Fruit fly (Drosophila melanogaster) whole organism, embryonic: ENCODE data around the gene Fkbp59.

Experiments used
- ATbp ChIP-seq: fragments of 200-800 bp; sonication (Bioruptor generic); optimal IDR thresholded peaks from 2 replicates; lab custom pipeline; 2017; ENCODE audit warnings: missing biosample characterization, mild to moderate bottlenecking, missing genetic modification characterization, missing genetic modification reagents
- BEAF-32 ChIP-seq: fragments of 200-800 bp; sonication (Bioruptor generic); optimal IDR thresholded peaks from 3 replicates; lab custom pipeline; 2017; ENCODE audit warnings: missing biosample characterization, missing genetic modification characterization, mild to moderate bottlenecking, moderate library complexity, missing genetic modification reagents
- CG10959 ChIP-seq: fragments of 200-800 bp; sonication (Bioruptor generic); IDR thresholded peaks from 2 replicates; pipeline ENCODE4 v1.3.6; 2022; ENCODE audit warnings: missing biosample characterization, missing genetic modification characterization
- CG13287 ChIP-seq: fragments of 200-800 bp; sonication (Bioruptor generic); IDR thresholded peaks from 2 replicates; pipeline ENCODE4 v1.3.6; 2022; ENCODE audit warnings: missing biosample characterization, missing genetic modification characterization; ENCODE audit not compliant: partially characterized antibody
- CG14014 ChIP-seq: fragments of 200-800 bp; sonication (Bioruptor generic); IDR thresholded peaks from 2 replicates; pipeline ENCODE4 v1.3.6; 2022; ENCODE audit warnings: missing biosample characterization, missing genetic modification characterization
- CG14860 ChIP-seq: fragments of 200-800 bp; sonication (Bioruptor generic); IDR thresholded peaks from 3 replicates; pipeline ENCODE4 v1.3.6; 2022; ENCODE audit warnings: missing biosample characterization, missing genetic modification characterization; ENCODE audit not compliant: partially characterized antibody
- CG1602 ChIP-seq: fragments of 200-800 bp; sonication (Bioruptor generic); optimal IDR thresholded peaks from 3 replicates; lab custom pipeline; 2016; ENCODE audit warnings: missing biosample characterization, missing genetic modification characterization
- CG17802 ChIP-seq: fragments of 200-800 bp; sonication (Bioruptor generic); optimal IDR thresholded peaks from 2 replicates; lab custom pipeline; 2018; ENCODE audit warnings: missing biosample characterization, mild to moderate bottlenecking, missing genetic modification characterization, moderate library complexity
- CG18599 ChIP-seq: fragments of 200-800 bp; sonication (Bioruptor generic); optimal IDR thresholded peaks from 3 replicates; lab custom pipeline; 2017; ENCODE audit warnings: missing biosample characterization, missing genetic modification characterization, mild to moderate bottlenecking, moderate library complexity, missing genetic modification reagents
- CG2875 ChIP-seq: fragments of 200-800 bp; sonication (Bioruptor generic); optimal IDR thresholded peaks from 2 replicates; lab custom pipeline; 2017; ENCODE audit warnings: missing biosample characterization, mild to moderate bottlenecking, missing genetic modification characterization, missing genetic modification reagents
- CG2889 ChIP-seq: fragments of 200-800 bp; sonication (Bioruptor generic); IDR thresholded peaks from 3 replicates; pipeline ENCODE4 v1.3.6; 2022; ENCODE audit warnings: missing biosample characterization, missing genetic modification characterization
- CG32767 ChIP-seq: fragments of 200-800 bp; sonication (Bioruptor generic); IDR thresholded peaks from 2 replicates; pipeline ENCODE4 v1.3.6; 2022; ENCODE audit warnings: missing biosample characterization, missing genetic modification characterization
- CG33213 ChIP-seq: fragments of 200-800 bp; sonication (Bioruptor generic); optimal IDR thresholded peaks from 3 replicates; lab custom pipeline; 2016; ENCODE audit warnings: missing biosample characterization, missing genetic modification characterization
- CG3847 ChIP-seq: fragments of 200-800 bp; sonication (Bioruptor generic); IDR thresholded peaks from 2 replicates; pipeline ENCODE4 v1.3.6; 2022; ENCODE audit warnings: missing biosample characterization, missing genetic modification characterization
- CG3995 ChIP-seq: fragments of 200-800 bp; sonication (Bioruptor generic); optimal IDR thresholded peaks from 3 replicates; lab custom pipeline; 2016; ENCODE audit warnings: missing biosample characterization, missing genetic modification characterization
- CG42726 ChIP-seq: fragments of 200-800 bp; sonication (Bioruptor generic); IDR thresholded peaks from 2 replicates; pipeline ENCODE4 v1.3.6; 2022; ENCODE audit warnings: missing biosample characterization, missing genetic modification characterization; ENCODE audit not compliant: partially characterized antibody
- CG6272 ChIP-seq: fragments of 200-800 bp; sonication (Bioruptor generic); IDR thresholded peaks from 2 replicates; pipeline ENCODE4 v1.3.6; 2022; ENCODE audit warnings: missing biosample characterization, missing genetic modification characterization
- CG6813 ChIP-seq: fragments of 200-800 bp; sonication (Bioruptor generic); optimal IDR thresholded peaks from 2 replicates; lab custom pipeline; 2017; ENCODE audit warnings: missing biosample characterization, missing genetic modification characterization, mild to moderate bottlenecking, moderate library complexity, missing genetic modification reagents
- CG8359 ChIP-seq: fragments of 200-800 bp; sonication (Bioruptor generic); optimal IDR thresholded peaks from 2 replicates; lab custom pipeline; 2017; ENCODE audit warnings: missing biosample characterization, mild to moderate bottlenecking, missing genetic modification characterization, borderline replicate concordance
- CG8388 ChIP-seq: fragments of 200-800 bp; sonication (Bioruptor generic); optimal IDR thresholded peaks from 2 replicates; lab custom pipeline; 2019; ENCODE audit warnings: missing biosample characterization, mild to moderate bottlenecking, missing genetic modification characterization, moderate library complexity
- CG8924 ChIP-seq: fragments of 200-800 bp; optimal IDR thresholded peaks from 3 replicates; lab custom pipeline; 2019; ENCODE audit warnings: missing biosample characterization, mild to moderate bottlenecking, missing genetic modification characterization, moderate library complexity
- CG9609 ChIP-seq: fragments of 200-800 bp; sonication (Bioruptor generic); optimal IDR thresholded peaks from 3 replicates; lab custom pipeline; 2016; ENCODE audit warnings: missing biosample characterization, missing genetic modification characterization
- CrebB ChIP-seq: fragments of 200-800 bp; sonication (Bioruptor generic); optimal IDR thresholded peaks from 3 replicates; lab custom pipeline; 2018; ENCODE audit warnings: missing biosample characterization, mild to moderate bottlenecking, missing genetic modification characterization
- D19B ChIP-seq: fragments of 200-800 bp; sonication (Bioruptor generic); optimal IDR thresholded peaks from 2 replicates; lab custom pipeline; 2017; ENCODE audit warnings: missing biosample characterization, mild to moderate bottlenecking, missing genetic modification characterization
- Fer2 ChIP-seq: fragments of 200-800 bp; sonication (Bioruptor generic); optimal IDR thresholded peaks from 2 replicates; lab custom pipeline; 2018; ENCODE audit warnings: missing biosample characterization, mild to moderate bottlenecking, missing genetic modification characterization, moderate library complexity
- Hand ChIP-seq: fragments of 200-800 bp; sonication (Bioruptor generic); optimal IDR thresholded peaks from 2 replicates; lab custom pipeline; 2017; ENCODE audit warnings: mild to moderate bottlenecking, missing biosample characterization, missing genetic modification reagents, missing genetic modification characterization
- Hmr ChIP-seq: fragments of 200-800 bp; sonication (Bioruptor generic); optimal IDR thresholded peaks from 3 replicates; lab custom pipeline; 2017; ENCODE audit warnings: mild to moderate bottlenecking, missing biosample characterization, missing genetic modification reagents, missing genetic modification characterization
- Hmx ChIP-seq: fragments of 200-800 bp; sonication (Bioruptor generic); optimal IDR thresholded peaks from 2 replicates; lab custom pipeline; 2016; ENCODE audit warnings: missing biosample characterization, missing genetic modification characterization
- Hr51 ChIP-seq, 2 experiments: fragments of 200-800 bp; sonication (Bioruptor generic); optimal IDR thresholded peaks; 2 replicates in 1 of 2; 3 replicates in 1 of 2; lab custom pipeline; 2016 to 2018; ENCODE audit warnings: missing biosample characterization in 2 of 2, missing genetic modification characterization in 2 of 2, mild to moderate bottlenecking in 1 of 2, moderate library complexity in 1 of 2
- Kr ChIP-seq: fragments of 200-800 bp; sonication (Bioruptor generic); optimal IDR thresholded peaks from 2 replicates; lab custom pipeline; 2017; ENCODE audit warnings: missing biosample characterization, mild to moderate bottlenecking, missing genetic modification characterization
- NFAT ChIP-seq: fragments of 200-800 bp; sonication (Bioruptor generic); IDR thresholded peaks from 2 replicates; pipeline ENCODE4 v1.3.6; 2022; ENCODE audit warnings: missing biosample characterization, missing genetic modification characterization
- Opbp ChIP-seq: fragments of 200-800 bp; sonication (Bioruptor generic); IDR thresholded peaks from 3 replicates; pipeline ENCODE4 v1.3.6; 2022; ENCODE audit warnings: missing biosample characterization, missing genetic modification characterization; ENCODE audit not compliant: partially characterized antibody
- Rfx ChIP-seq: fragments of 200-800 bp; sonication (Bioruptor generic); IDR thresholded peaks from 2 replicates; pipeline ENCODE4 v1.3.6; 2022; ENCODE audit warnings: missing biosample characterization, missing genetic modification characterization
- Ssrp ChIP-seq: fragments of 200-800 bp; sonication (Bioruptor generic); optimal IDR thresholded peaks from 2 replicates; lab custom pipeline; 2018; ENCODE audit warnings: missing biosample characterization, mild to moderate bottlenecking, missing genetic modification characterization, moderate library complexity
- cg ChIP-seq: fragments of 200-800 bp; sonication (Bioruptor generic); optimal IDR thresholded peaks from 3 replicates; lab custom pipeline; 2019; ENCODE audit warnings: missing biosample characterization, mild to moderate bottlenecking, missing genetic modification characterization, moderate library complexity
- crc ChIP-seq: fragments of 200-800 bp; sonication (Bioruptor generic); optimal IDR thresholded peaks from 2 replicates; lab custom pipeline; 2016; ENCODE audit warnings: missing biosample characterization, missing genetic modification characterization
- cwo ChIP-seq: fragments of 200-800 bp; sonication (Bioruptor generic); optimal IDR thresholded peaks from 3 replicates; lab custom pipeline; 2017; ENCODE audit warnings: missing biosample characterization, missing genetic modification characterization, mild to moderate bottlenecking, moderate library complexity, missing genetic modification reagents
- da ChIP-seq: fragments of 200-800 bp; sonication (Bioruptor generic); optimal IDR thresholded peaks from 2 replicates; lab custom pipeline; 2016; ENCODE audit warnings: missing biosample characterization, missing genetic modification characterization
- dmrt99B ChIP-seq: fragments of 200-800 bp; sonication (Bioruptor generic); optimal IDR thresholded peaks from 2 replicates; lab custom pipeline; 2018; ENCODE audit warnings: missing biosample characterization, mild to moderate bottlenecking, missing genetic modification characterization, moderate library complexity
- grn ChIP-seq: fragments of 200-800 bp; sonication (Bioruptor generic); optimal IDR thresholded peaks from 3 replicates; lab custom pipeline; 2017; ENCODE audit warnings: missing biosample characterization, missing genetic modification characterization
- kay ChIP-seq: fragments of 200-800 bp; sonication (Bioruptor generic); optimal IDR thresholded peaks from 2 replicates; lab custom pipeline; 2016; ENCODE audit warnings: missing biosample characterization, missing genetic modification characterization
- kni ChIP-seq: fragments of 200-800 bp; sonication (Bioruptor generic); optimal IDR thresholded peaks from 3 replicates; lab custom pipeline; 2017; ENCODE audit warnings: mild to moderate bottlenecking, missing biosample characterization, missing genetic modification reagents, missing genetic modification characterization
- lab ChIP-seq: fragments of 200-800 bp; sonication (Bioruptor generic); optimal IDR thresholded peaks from 3 replicates; lab custom pipeline; 2017; ENCODE audit warnings: missing biosample characterization, missing genetic modification characterization, mild to moderate bottlenecking, moderate library complexity, missing genetic modification reagents
- nom ChIP-seq: fragments of 200-800 bp; sonication (Bioruptor generic); optimal IDR thresholded peaks from 2 replicates; lab custom pipeline; 2017; ENCODE audit warnings: missing biosample characterization, missing genetic modification characterization, mild to moderate bottlenecking, moderate library complexity, missing genetic modification reagents
- salm ChIP-seq: fragments of 200-800 bp; sonication (Bioruptor generic); optimal IDR thresholded peaks from 2 replicates; lab custom pipeline; 2018; ENCODE audit warnings: missing biosample characterization, mild to moderate bottlenecking, missing genetic modification characterization
- sens-2 ChIP-seq: fragments of 200-800 bp; sonication (Bioruptor generic); IDR thresholded peaks from 2 replicates; pipeline ENCODE4 v1.3.6; 2022; ENCODE audit warnings: missing biosample characterization, missing genetic modification characterization
- slbo ChIP-seq: fragments of 200-800 bp; sonication (Bioruptor generic); IDR thresholded peaks from 2 replicates; pipeline ENCODE4 v1.3.6; 2022; ENCODE audit warnings: missing biosample characterization, missing genetic modification characterization
- vfl ChIP-seq: fragments of 200-800 bp; sonication (Bioruptor generic); optimal IDR thresholded peaks from 2 replicates; lab custom pipeline; 2016; ENCODE audit warnings: missing biosample characterization, missing genetic modification characterization

Fkbp59 gene

dm6 chr2L:9908468-9908967 lies 20.7 kb downstream of the Fkbp59 start, which contains the start of gene CG13124 (continued):
- TF ChIP-seq CG13287: peak; percentile 44
- TF ChIP-seq salm (tag; lab: Kevin White, UChicago): peak; percentile 16
- no peak for TF ChIP-seq da (GFP tag; lab: Kevin White, UChicago)
- TF ChIP-seq crc (GFP tag; lab: Kevin White, UChicago): no peak
- peak; percentile 55 for TF ChIP-seq Hmr
- TF ChIP-seq NFAT (GFP tag; lab: Robert Waterston, UW): peak; percentile 25; the same call in 1 of the 2 replicates
- no peak for TF ChIP-seq Fer2 (tag; lab: Kevin White, UChicago)
- TF ChIP-seq slbo (GFP tag; lab: Robert Waterston, UW): peak; percentile 49; the same call in 1 of the 2 replicates
- TF ChIP-seq CG9609 (GFP tag; lab: Kevin White, UChicago): no peak
- TF ChIP-seq CG17802: no peak
- no peak for TF ChIP-seq CG1602 (GFP tag; lab: Kevin White, UChicago)
- TF ChIP-seq CG14014: peak; percentile 24; the same call in 1 of the 2 replicates
- TF ChIP-seq ATbp (GFP tag; lab: Kevin White, UChicago): peak; percentile 16
- TF ChIP-seq lab (GFP tag; lab: Kevin White, UChicago): peak; percentile 50
- TF ChIP-seq CG18599 (GFP tag; lab: Kevin White, UChicago): peak; percentile 43
- TF ChIP-seq Hand (GFP tag; lab: Kevin White, UChicago): peak; percentile 50
- TF ChIP-seq CG3995: peak; percentile 22
- no peak for TF ChIP-seq grn
- 0 out of 2 replicates have a peak, but pooled peaks have one; percentile 7 for TF ChIP-seq CG3847
- no peak for TF ChIP-seq vfl
- no peak for TF ChIP-seq CG2875 (GFP tag; lab: Kevin White, UChicago)
- peak; percentile 11 for TF ChIP-seq dmrt99B (tag; lab: Kevin White, UChicago)
- no peak for TF ChIP-seq CG10959 (GFP tag; lab: Robert Waterston, UW)
- TF ChIP-seq CG6813 (GFP tag; lab: Kevin White, UChicago): no peak
- no peak for TF ChIP-seq CG6272 (GFP tag; lab: Robert Waterston, UW)
- TF ChIP-seq CG32767 (GFP tag; lab: Robert Waterston, UW): 0 out of 2 replicates have a peak, but pooled peaks have one; percentile 14
- peak; percentile 61 for TF ChIP-seq nom (GFP tag; lab: Kevin White, UChicago)
- TF ChIP-seq Ssrp: no peak
- TF ChIP-seq D19B (GFP tag; lab: Kevin White, UChicago): no peak
- no peak for TF ChIP-seq Opbp (GFP tag; lab: Robert Waterston, UW)
- no peak for TF ChIP-seq Hmx (GFP tag; lab: Kevin White, UChicago)
- TF ChIP-seq CG8924 (tag; lab: Kevin White, UChicago): peak; percentile 17
- 0 out of 2 replicates have a peak, but pooled peaks have one; percentile 10 for TF ChIP-seq sens-2 (GFP tag; lab: Robert Waterston, UW)
- TF ChIP-seq cg (GFP tag; lab: Kevin White, UChicago): peak; percentile 46
- no peak for TF ChIP-seq kni (GFP tag; lab: Kevin White, UChicago)
- TF ChIP-seq Rfx (GFP tag; lab: Robert Waterston, UW): peak; percentile 74
- TF ChIP-seq Hr51 (GFP tag; optimal IDR thresholded peaks at IDR 0.05; lab: Kevin White, UChicago): peak in 1 of 2 experiments; percentile 27
- no peak for TF ChIP-seq CG8359 (GFP tag; lab: Kevin White, UChicago)
- TF ChIP-seq CG2889: no peak
- no peak for TF ChIP-seq BEAF-32 (GFP tag; lab: Kevin White, UChicago)
- TF ChIP-seq CG33213 (GFP tag; lab: Kevin White, UChicago): no peak
- TF ChIP-seq CG8388 (GFP tag; lab: Kevin White, UChicago): no peak
- TF ChIP-seq cwo (GFP tag; lab: Kevin White, UChicago): no peak
- TF ChIP-seq Kr (GFP tag; lab: Kevin White, UChicago): no peak
- no peak for TF ChIP-seq CG14860 (GFP tag; lab: Robert Waterston, UW)
- TF ChIP-seq CrebB (tag; lab: Kevin White, UChicago): peak; percentile 44
- TF ChIP-seq CG42726 (GFP tag; lab: Robert Waterston, UW): no peak
- TF ChIP-seq kay (GFP tag; lab: Kevin White, UChicago): peak; percentile 43
